Fruit fly (Drosophila melanogaster) whole organism, adult: Measurements from ENCODE around the gene MED6.

Source experiments
- CG5204 ChIP-seq: fragments of 200-800 bp; sonication (Bioruptor generic); optimal IDR thresholded peaks from 2 replicates; lab custom pipeline; 2016; ENCODE audit warnings: missing biosample characterization, missing genetic modification characterization
- CG7045 ChIP-seq: fragments of 200-800 bp; sonication (Bioruptor generic); optimal IDR thresholded peaks from 2 replicates; lab custom pipeline; 2017; ENCODE audit warnings: missing biosample characterization, mild to moderate bottlenecking, missing genetic modification characterization
- pad ChIP-seq: fragments of 200-800 bp; sonication (Bioruptor generic); optimal IDR thresholded peaks from 3 replicates; lab custom pipeline; 2017; ENCODE audit warnings: missing biosample characterization, missing genetic modification characterization, mild to moderate bottlenecking, moderate library complexity, missing genetic modification reagents

DNA sequence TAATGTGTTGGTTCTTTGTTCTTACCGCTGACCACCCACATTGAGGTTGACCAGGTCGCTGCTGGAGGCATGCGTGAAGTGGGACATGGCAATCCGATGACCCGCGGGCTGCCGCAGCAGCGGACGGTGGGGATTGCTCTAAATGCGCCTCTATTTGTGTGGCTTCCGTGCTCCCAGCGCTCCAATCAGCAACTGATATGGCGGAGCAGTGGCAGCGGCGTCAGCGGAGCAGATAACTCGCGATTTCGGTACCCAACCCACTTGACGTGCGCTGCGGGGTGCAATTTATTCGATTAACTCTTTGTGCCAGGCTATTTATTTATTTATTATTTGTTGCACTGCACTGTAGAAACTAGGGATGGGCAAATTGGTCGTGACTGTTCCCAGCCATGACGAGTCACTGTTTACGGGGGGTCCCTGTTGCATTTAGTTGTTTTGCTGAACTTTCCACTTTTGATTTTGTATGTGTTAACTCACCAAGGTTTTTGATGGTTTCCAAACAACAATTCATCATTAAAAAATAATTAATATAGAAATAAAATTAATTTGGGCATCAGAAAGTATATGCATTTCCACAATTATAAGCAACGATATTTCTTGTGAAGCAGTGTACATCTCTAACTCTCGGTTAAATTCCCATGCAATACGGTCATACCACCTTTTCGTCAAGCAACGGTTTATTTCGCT lies 32.0 kb upstream of the MED6 start, which contains the start of the genes CG9467 and CG8526:
- TF ChIP-seq CG7045 (GFP tag; lab: Kevin White, UChicago), result peak; percentile 64
- no peak for TF ChIP-seq CG5204 (GFP tag; lab: Kevin White, UChicago)
- peak; percentile 65 for TF ChIP-seq pad (GFP tag; lab: Kevin White, UChicago)
